Fruit fly (Drosophila melanogaster) whole organism, adult: Measurements from ENCODE around the gene CG14974.

Experiments used
- CG11617 ChIP-seq: fragments of 200-800 bp; sonication (Bioruptor generic); optimal IDR thresholded peaks from 2 replicates; lab custom pipeline; 2017; ENCODE audit warnings: mild to moderate bottlenecking, missing biosample characterization, missing genetic modification reagents, missing genetic modification characterization
- CG14711 ChIP-seq: fragments of 200-800 bp; sonication (Bioruptor generic); optimal IDR thresholded peaks from 2 replicates; lab custom pipeline; 2018; ENCODE audit warnings: missing biosample characterization, mild to moderate bottlenecking, missing genetic modification characterization, moderate library complexity
- CG1620 ChIP-seq: fragments of 200-800 bp; sonication (Bioruptor generic); optimal IDR thresholded peaks from 2 replicates; lab custom pipeline; 2016; ENCODE audit warnings: missing biosample characterization, missing genetic modification characterization
- CG7045 ChIP-seq: fragments of 200-800 bp; sonication (Bioruptor generic); optimal IDR thresholded peaks from 2 replicates; lab custom pipeline; 2017; ENCODE audit warnings: missing biosample characterization, mild to moderate bottlenecking, missing genetic modification characterization
- CG7101 ChIP-seq: fragments of 200-800 bp; sonication (Bioruptor generic); optimal IDR thresholded peaks from 2 replicates; lab custom pipeline; 2018; ENCODE audit warnings: missing biosample characterization, mild to moderate bottlenecking, missing genetic modification characterization, moderate library complexity
- Clk ChIP-seq: fragments of 200-800 bp; sonication (Bioruptor generic); optimal IDR thresholded peaks from 2 replicates; lab custom pipeline; 2017; ENCODE audit warnings: missing biosample characterization, missing genetic modification characterization
- Crg-1 ChIP-seq: fragments of 200-800 bp; sonication (Bioruptor generic); optimal IDR thresholded peaks from 2 replicates; lab custom pipeline; 2016; ENCODE audit warnings: missing biosample characterization, missing genetic modification characterization
- Hr96 ChIP-seq: fragments of 200-800 bp; sonication (Bioruptor generic); optimal IDR thresholded peaks from 2 replicates; lab custom pipeline; 2016; ENCODE audit warnings: missing biosample characterization, missing genetic modification characterization
- Mnt ChIP-seq: fragments of 200-800 bp; sonication (Bioruptor generic); optimal IDR thresholded peaks from 2 replicates; lab custom pipeline; 2016; ENCODE audit warnings: missing biosample characterization, mild to moderate bottlenecking, missing genetic modification characterization
- bab1 ChIP-seq: fragments of 200-800 bp; sonication (Bioruptor generic); optimal IDR thresholded peaks from 3 replicates; lab custom pipeline; 2019; ENCODE audit warnings: missing biosample characterization, mild to moderate bottlenecking, missing genetic modification characterization, moderate library complexity
- cnc ChIP-seq, 2 experiments: fragments of >200 bp; optimal IDR thresholded peaks; 2 replicates each; lab custom pipeline; 2017
- kay ChIP-seq: fragments of 200-800 bp; sonication (Bioruptor generic); peaks from one replicate; lab custom pipeline; 2016; ENCODE audit warnings: missing biosample characterization, missing genetic modification characterization, borderline replicate concordance
- pad ChIP-seq: fragments of 200-800 bp; sonication (Bioruptor generic); optimal IDR thresholded peaks from 3 replicates; lab custom pipeline; 2017; ENCODE audit warnings: missing biosample characterization, missing genetic modification characterization, mild to moderate bottlenecking, moderate library complexity, missing genetic modification reagents
- tj ChIP-seq: fragments of 200-800 bp; sonication (Bioruptor generic); optimal IDR thresholded peaks from 3 replicates; lab custom pipeline; 2017; ENCODE audit warnings: missing biosample characterization, mild to moderate bottlenecking, missing genetic modification characterization, moderate library complexity

dm6 chr3L:3616344-3616743 is 4.5 kb downstream of the CG14974 start:
- no peak for TF ChIP-seq Clk (GFP tag; lab: Kevin White, UChicago)
- peak; percentile 0 for TF ChIP-seq CG11617
- TF ChIP-seq kay (GFP tag; lab: Kevin White, UChicago): no peak
- TF ChIP-seq tj (GFP tag; lab: Kevin White, UChicago): no peak
- peak; percentile 63 for TF ChIP-seq CG7101 (tag; lab: Kevin White, UChicago)
- peak; percentile 65 for TF ChIP-seq bab1 (GFP tag; lab: Kevin White, UChicago)
- peak; percentile 29 for TF ChIP-seq Mnt (GFP tag; lab: Kevin White, UChicago)
- TF ChIP-seq CG1620 (GFP tag; lab: Kevin White, UChicago): peak; percentile 80
- peak; percentile 72 for TF ChIP-seq Hr96 (GFP tag; lab: Kevin White, UChicago)
- peak; percentile 60 for TF ChIP-seq pad
- no peak for TF ChIP-seq cnc (optimal IDR thresholded peaks at IDR 0.05; lab: Kevin White, UChicago)
- TF ChIP-seq Crg-1: peak; percentile 71
- peak; percentile 25 for TF ChIP-seq CG14711
- TF ChIP-seq CG7045 (GFP tag; lab: Kevin White, UChicago): peak; percentile 47
